Worm (Caenorhabditis elegans) whole organism, L4 larva: ENCODE data around the gene npr-11.

Source experiments
- R02D3.7 ChIP-seq: fragments of 150-350 bp; sonication (generic microtip); optimal IDR thresholded peaks from 3 replicates; lab custom pipeline; 2014; ENCODE audit warnings: missing biosample characterization, missing genetic modification characterization
- T26A8.4 ChIP-seq: fragments of 200-800 bp; sonication (Bioruptor generic); IDR thresholded peaks from 2 replicates; pipeline ENCODE4 v1.3.6; 2022; ENCODE audit warnings: missing genetic modification characterization, missing compliant biosample characterization
- ceh-82 ChIP-seq: sonication (generic microtip); optimal IDR thresholded peaks from 2 replicates; lab custom pipeline; 2017; ENCODE audit warnings: missing biosample characterization, missing genetic modification characterization
- ces-1 ChIP-seq: fragments of 150-350 bp; sonication (generic microtip); optimal IDR thresholded peaks from 4 replicates; lab custom pipeline; 2014; ENCODE audit warnings: missing biosample characterization, missing genetic modification reagents, missing genetic modification characterization
- egl-43 ChIP-seq: fragments of 200-800 bp; sonication (Bioruptor generic); IDR thresholded peaks from 2 replicates; pipeline ENCODE4 v1.3.6; 2022; ENCODE audit warnings: missing genetic modification reagents, missing genetic modification characterization, missing compliant biosample characterization
- lim-7 ChIP-seq: fragments of 200-800 bp; sonication (Bioruptor generic); IDR thresholded peaks from 2 replicates; pipeline ENCODE4 v1.3.6; 2022; ENCODE audit warnings: missing genetic modification characterization, missing compliant biosample characterization
- madf-9 ChIP-seq: fragments of 200-800 bp; sonication (Bioruptor generic); conservative IDR thresholded peaks from 2 replicates; pipeline ENCODE4 v1.3.6; 2022; ENCODE audit warnings: missing genetic modification reagents, missing genetic modification characterization, missing compliant biosample characterization
- nhr-237 ChIP-seq: sonication (generic microtip); optimal IDR thresholded peaks from 2 replicates; lab custom pipeline; 2017; ENCODE audit warnings: missing biosample characterization, missing genetic modification characterization
- nhr-76 ChIP-seq: fragments of 150-350 bp; optimal IDR thresholded peaks from 2 replicates; lab custom pipeline; 2014; ENCODE audit warnings: missing biosample characterization, missing genetic modification characterization
- pha-4 ChIP-seq, 2 experiments: fragments of 150-350 bp in 1 of 2; fragments of 200-800 bp in 1 of 2; sonication (Bioruptor generic) in 1 of 2; IDR thresholded peaks in 1 of 2; optimal IDR thresholded peaks in 1 of 2; 2 replicates each; pipeline versions ENCODE4 v1.3.6 to Lab custom; 2014 to 2022; ENCODE audit warnings: missing genetic modification characterization in 2 of 2, missing genetic modification reagents in 2 of 2, missing biosample characterization in 1 of 2, missing compliant biosample characterization in 1 of 2
- zag-1 ChIP-seq: fragments of 150-350 bp; optimal IDR thresholded peaks from 2 replicates; lab custom pipeline; 2014; ENCODE audit warnings: missing biosample characterization, missing genetic modification characterization
- zip-2 ChIP-seq: fragments of 150-350 bp; optimal IDR thresholded peaks from 2 replicates; lab custom pipeline; 2014; ENCODE audit warnings: missing biosample characterization, missing genetic modification characterization
- ztf-11 ChIP-seq: fragments of 150-350 bp; optimal IDR thresholded peaks from 2 replicates; lab custom pipeline; 2014; ENCODE audit warnings: missing biosample characterization, missing genetic modification characterization

DNA sequence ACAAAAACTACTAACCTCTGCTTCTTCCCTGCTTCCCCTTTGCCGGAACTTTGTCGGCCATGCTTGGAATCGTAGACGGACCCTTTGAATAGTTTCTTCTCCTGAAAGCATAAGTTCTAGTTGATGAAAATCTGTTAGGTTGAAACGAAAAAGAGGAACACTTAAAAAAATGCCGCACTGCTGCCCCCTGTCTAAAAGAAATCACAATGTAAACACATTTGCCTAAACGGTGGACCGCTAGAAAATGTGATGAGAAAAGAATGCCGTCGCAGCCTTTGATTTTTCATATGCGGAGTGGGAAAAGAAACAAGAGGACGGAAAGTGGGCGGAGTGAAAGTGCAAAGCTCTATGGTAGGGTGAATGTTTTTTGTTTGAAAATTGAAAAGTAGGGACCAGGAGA, 49.4 kb downstream of the npr-11 start, which contains the start of gene T13G4.7:
- TF ChIP-seq pha-4 (GFP tag; IDR thresholded peaks at IDR 0.05; lab: Robert Waterston, UW): no peak
- no peak for TF ChIP-seq pha-4 (tag; optimal IDR thresholded peaks at IDR 0.05; lab: Kevin White, UChicago)
- no peak for TF ChIP-seq zip-2 (tag; lab: Kevin White, UChicago)
- TF ChIP-seq ces-1 (GFP tag; lab: Kevin White, UChicago): no peak
- no peak for TF ChIP-seq ztf-11
- no peak for TF ChIP-seq ceh-82 (tag; lab: Kevin White, UChicago)
- TF ChIP-seq R02D3.7 (tag; lab: Kevin White, UChicago): no peak
- no peak for TF ChIP-seq lim-7 (GFP tag; lab: Robert Waterston, UW)
- TF ChIP-seq zag-1 (tag; lab: Kevin White, UChicago): no peak
- TF ChIP-seq madf-9: no peak
- no peak for TF ChIP-seq nhr-76 (tag; lab: Kevin White, UChicago)
- TF ChIP-seq nhr-237: no peak
- no peak for TF ChIP-seq egl-43 (GFP tag; lab: Robert Waterston, UW)
- no peak for TF ChIP-seq T26A8.4
